Worm (Caenorhabditis elegans): ENCODE results near the gene wrt-3.
A peak's percentile ranks its signal among the peaks of the same experiment; 100 is the strongest.

Gene wrt-3

ce11 chrIV:9438753-9439152, 38.5 kb downstream of the wrt-3 start:
- TF ChIP-seq eor-1 (tag; optimal IDR thresholded peaks at IDR 0.05) (no peak), nhr-25 (tag; optimal IDR thresholded peaks at IDR 0.05) (peak; percentile 60), hmg-11 (tag; optimal IDR thresholded peaks at IDR 0.05) (no peak), zag-1 (tag; optimal IDR thresholded peaks at IDR 0.05) (no peak), fkh-2 (tag; optimal IDR thresholded peaks at IDR 0.05) (no peak), R02D3.7 (tag; optimal IDR thresholded peaks at IDR 0.05) (no peak), nfya-1 (tag; optimal IDR thresholded peaks at IDR 0.05; ENCODE audit: insufficient read depth) (peak; percentile 12), lsy-12 (tag; optimal IDR thresholded peaks at IDR 0.05) (peak; percentile 63), nhr-23 (tag; optimal IDR thresholded peaks at IDR 0.05) (peak; percentile 32), nhr-43 (tag; optimal IDR thresholded peaks at IDR 0.05; ENCODE audit: poor library complexity, severe bottlenecking) (peak; percentile 56), daf-12 (tag; optimal IDR thresholded peaks at IDR 0.05) (no peak), ama-1 (optimal IDR thresholded peaks at IDR 0.05) (peak; percentile 96), ceh-28 (tag; optimal IDR thresholded peaks at IDR 0.05) (no peak), pqm-1 (tag; optimal IDR thresholded peaks at IDR 0.05) (peak; percentile 4), nhr-12 (tag; optimal IDR thresholded peaks at IDR 0.05) (no peak), ZK546.5 (tag; optimal IDR thresholded peaks at IDR 0.05) (no peak), tbx-2 (tag; optimal IDR thresholded peaks at IDR 0.05) (peak; percentile 40), elt-3 (tag; optimal IDR thresholded peaks at IDR 0.05) (peak in 1 of 3 experiments; percentile 10), fkh-10 (GFP tag; optimal IDR thresholded peaks at IDR 0.05) (no peak), ztf-4 (tag; optimal IDR thresholded peaks at IDR 0.05) (no peak), elt-2 (tag; optimal IDR thresholded peaks at IDR 0.05) (peak; percentile 50), nhr-76 (tag; optimal IDR thresholded peaks at IDR 0.05) (no peak), nhr-11 (tag; optimal IDR thresholded peaks at IDR 0.05) (no peak), pha-4 (tag; optimal IDR thresholded peaks at IDR 0.05) (no peak), nhr-237 (tag; optimal IDR thresholded peaks at IDR 0.05) (no peak)

DNA sequence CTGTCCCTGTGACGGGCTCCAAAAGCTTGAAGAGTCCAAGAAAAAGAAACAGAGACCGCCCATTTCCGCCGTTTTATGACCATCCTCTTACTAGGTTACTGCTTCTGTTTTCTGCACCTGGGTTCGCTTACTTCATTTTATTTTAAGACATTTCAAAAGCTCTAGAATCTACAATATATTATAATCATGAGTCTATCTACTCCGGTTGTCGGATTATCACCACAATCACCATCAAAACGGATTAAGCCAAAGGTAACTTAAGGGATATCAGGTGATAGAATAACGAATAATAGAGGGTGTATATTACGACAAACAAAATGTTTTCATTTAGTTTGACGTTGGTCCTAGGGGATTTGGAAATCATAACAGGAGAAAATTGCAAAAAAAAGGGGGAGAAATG, 44.9 kb downstream of the wrt-3 start:
- TF ChIP-seq ceh-16 (tag; optimal IDR thresholded peaks at IDR 0.05) (no peak), nhr-23 (tag; optimal IDR thresholded peaks at IDR 0.05) (no peak), hmg-11 (tag; optimal IDR thresholded peaks at IDR 0.05) (no peak), elt-2 (tag; optimal IDR thresholded peaks at IDR 0.05) (no peak), fkh-10 (GFP tag; optimal IDR thresholded peaks at IDR 0.05) (no peak), jun-1 (tag; optimal IDR thresholded peaks at IDR 0.05) (no peak), ztf-4 (tag; optimal IDR thresholded peaks at IDR 0.05) (no peak), fkh-2 (tag; optimal IDR thresholded peaks at IDR 0.05) (no peak), ama-1 (optimal IDR thresholded peaks at IDR 0.05) (no peak), nhr-11 (tag; optimal IDR thresholded peaks at IDR 0.05) (no peak), nhr-76 (tag; optimal IDR thresholded peaks at IDR 0.05) (no peak), nhr-67 (tag; optimal IDR thresholded peaks at IDR 0.05) (no peak), nhr-237 (tag; optimal IDR thresholded peaks at IDR 0.05) (no peak), nhr-25 (tag; optimal IDR thresholded peaks at IDR 0.05) (no peak), skn-1 (tag; optimal IDR thresholded peaks at IDR 0.05) (no peak), ceh-9 (tag; optimal IDR thresholded peaks at IDR 0.05) (no peak), lin-39 (tag; optimal IDR thresholded peaks at IDR 0.05) (no peak), fos-1 (tag; optimal IDR thresholded peaks at IDR 0.05) (no peak)

DNA sequence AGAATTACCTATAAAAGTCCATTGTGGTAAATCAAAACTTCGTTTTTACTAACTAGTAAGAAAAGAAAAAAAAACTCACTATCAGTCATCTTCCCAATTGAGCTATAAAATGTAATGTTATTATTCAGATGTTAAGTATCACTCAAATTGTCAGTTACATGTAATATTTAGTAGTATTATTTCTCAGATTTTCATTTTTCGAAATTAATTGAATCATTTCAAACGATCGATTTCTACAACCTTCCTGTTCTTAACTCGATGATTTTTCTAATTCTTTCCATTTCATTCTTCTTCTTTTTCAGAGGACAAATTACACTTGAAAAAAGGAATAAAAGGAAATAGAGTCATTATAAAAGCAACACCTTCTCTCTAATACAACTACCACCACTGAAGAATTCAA, 49.3 kb downstream of the wrt-3 start, which contains the start of gene F59B8.1:
TSS of gene F59B8.1 (plus strand) at position 301 of the 400 bp plus-strand sequence.
- TF ChIP-seq elt-1 (tag; optimal IDR thresholded peaks at IDR 0.05) (no peak), egl-27 (tag; optimal IDR thresholded peaks at IDR 0.05) (no peak), hmg-11 (tag; optimal IDR thresholded peaks at IDR 0.05) (no peak), pha-4 (tag; optimal IDR thresholded peaks at IDR 0.05) (no peak), lin-15B (tag; optimal IDR thresholded peaks at IDR 0.05) (no peak), zag-1 (tag; optimal IDR thresholded peaks at IDR 0.05) (no peak), pqm-1 (tag; optimal IDR thresholded peaks at IDR 0.05) (no peak), nhr-77 (tag; optimal IDR thresholded peaks at IDR 0.05) (no peak), R02D3.7 (tag; optimal IDR thresholded peaks at IDR 0.05) (no peak), eor-1 (tag; optimal IDR thresholded peaks at IDR 0.05) (no peak), lsy-12 (tag; optimal IDR thresholded peaks at IDR 0.05) (no peak), snpc-4 (tag; optimal IDR thresholded peaks at IDR 0.05) (no peak), unc-39 (tag; optimal IDR thresholded peaks at IDR 0.05) (no peak), nhr-237 (tag; optimal IDR thresholded peaks at IDR 0.05) (no peak), ztf-4 (tag; optimal IDR thresholded peaks at IDR 0.05) (no peak), ZK546.5 (tag; optimal IDR thresholded peaks at IDR 0.05) (no peak)
